Worm (Caenorhabditis elegans): ENCODE results near the gene F13E9.11.

The F13E9.11 gene

DNA sequence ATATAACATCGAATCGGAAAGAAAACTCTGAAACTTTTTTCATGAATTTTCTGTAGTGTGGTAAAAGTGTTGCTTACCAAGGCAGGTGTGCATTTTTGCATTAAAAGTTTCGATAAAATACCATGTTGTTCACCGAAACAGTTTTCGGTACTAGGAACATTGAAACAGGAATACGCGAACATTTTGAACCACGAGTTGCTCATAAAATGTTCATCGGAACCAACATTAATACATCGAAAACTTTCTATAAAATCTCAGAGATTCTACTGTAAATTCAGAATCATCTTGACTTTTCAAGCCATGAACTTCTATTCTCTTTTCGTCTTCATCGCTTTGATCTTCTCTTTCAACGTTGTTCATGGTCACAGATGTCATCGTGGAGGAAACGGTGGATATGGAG, 11.3 kb upstream of the F13E9.11 start, which contains the start of gene fipr-15:
TSS of gene fipr-15 (plus strand) at position 301 of the 400 bp plus-strand sequence.
- TF ChIP-seq med-1 (GFP tag; optimal IDR thresholded peaks at IDR 0.05; ENCODE audit: insufficient read depth) (no peak), T22C8.4 (GFP tag; IDR thresholded peaks at IDR 0.05) (no peak), ref-1 (GFP tag; conservative IDR thresholded peaks at IDR 0.05) (no peak), ztf-29 (GFP tag; IDR thresholded peaks at IDR 0.05) (no peak), ztf-23 (GFP tag; IDR thresholded peaks at IDR 0.05) (no peak), cog-1 (tag; optimal IDR thresholded peaks at IDR 0.05) (no peak), tab-1 (GFP tag; IDR thresholded peaks at IDR 0.05) (no peak), flt-1 (GFP tag; IDR thresholded peaks at IDR 0.05) (no peak), klf-2 (GFP tag; conservative IDR thresholded peaks at IDR 0.05) (no peak)

DNA sequence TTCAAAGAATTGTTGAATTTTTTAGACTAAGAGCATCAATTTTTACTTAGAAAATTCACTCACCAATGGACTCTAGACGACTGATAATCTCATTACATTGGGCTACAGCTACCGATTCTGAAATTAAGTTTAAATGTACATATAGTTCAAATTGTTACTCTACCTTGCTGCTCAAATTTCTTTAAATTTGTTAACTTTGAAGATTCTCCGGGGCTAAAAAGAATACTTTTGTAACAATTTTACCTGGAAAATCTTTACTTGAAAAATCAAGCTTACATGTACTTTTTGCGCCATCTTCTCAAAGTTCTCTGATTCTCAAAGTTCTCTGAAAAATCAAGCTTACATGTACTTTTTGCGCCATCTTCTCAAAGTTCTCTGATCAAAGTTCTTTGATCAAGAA, 10.6 kb upstream of the F13E9.11 start, which contains the start of gene sdz-13:
TSS of gene sdz-13 (minus strand) at position 101 of the 400 bp plus-strand sequence.
- no peak for TF ChIP-seq klf-2 (GFP tag; conservative IDR thresholded peaks at IDR 0.05)
- TF ChIP-seq tab-1 (GFP tag; IDR thresholded peaks at IDR 0.05): no peak
- TF ChIP-seq med-1 (GFP tag; optimal IDR thresholded peaks at IDR 0.05; ENCODE audit: insufficient read depth): no peak
- TF ChIP-seq T22C8.4 (GFP tag; IDR thresholded peaks at IDR 0.05): no peak

DNA sequence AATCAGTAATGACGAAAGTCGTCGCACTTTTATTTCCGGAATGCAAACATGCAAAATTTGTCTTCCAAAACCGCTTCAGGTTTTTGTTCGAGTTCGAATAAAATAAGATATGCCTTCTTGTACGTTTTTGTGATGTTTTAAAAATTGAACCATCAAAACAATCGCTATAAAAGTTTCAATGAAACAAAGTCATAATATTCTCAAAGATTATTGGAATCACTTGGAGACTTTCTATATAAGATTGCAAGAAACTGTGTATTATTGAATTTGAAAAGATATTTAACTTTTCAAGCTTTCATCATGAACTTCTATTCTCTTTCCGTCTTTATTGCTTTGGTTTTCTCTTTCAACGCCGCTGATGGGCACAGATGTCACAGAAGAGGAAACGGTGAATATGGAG, 7.9 kb upstream of the F13E9.11 start, which contains the start of gene fipr-14:
TSS of gene fipr-14 (plus strand) at position 301 of the 400 bp plus-strand sequence.
- TF ChIP-seq med-1 (GFP tag; optimal IDR thresholded peaks at IDR 0.05; ENCODE audit: insufficient read depth) (no peak), cog-1 (tag; optimal IDR thresholded peaks at IDR 0.05) (no peak), klf-2 (GFP tag; conservative IDR thresholded peaks at IDR 0.05) (no peak), ztf-23 (GFP tag; IDR thresholded peaks at IDR 0.05) (no peak), flt-1 (GFP tag; IDR thresholded peaks at IDR 0.05) (no peak), T22C8.4 (GFP tag; IDR thresholded peaks at IDR 0.05) (no peak), ztf-29 (GFP tag; IDR thresholded peaks at IDR 0.05) (no peak), tab-1 (GFP tag; IDR thresholded peaks at IDR 0.05) (no peak), ref-1 (GFP tag; conservative IDR thresholded peaks at IDR 0.05) (no peak)

DNA sequence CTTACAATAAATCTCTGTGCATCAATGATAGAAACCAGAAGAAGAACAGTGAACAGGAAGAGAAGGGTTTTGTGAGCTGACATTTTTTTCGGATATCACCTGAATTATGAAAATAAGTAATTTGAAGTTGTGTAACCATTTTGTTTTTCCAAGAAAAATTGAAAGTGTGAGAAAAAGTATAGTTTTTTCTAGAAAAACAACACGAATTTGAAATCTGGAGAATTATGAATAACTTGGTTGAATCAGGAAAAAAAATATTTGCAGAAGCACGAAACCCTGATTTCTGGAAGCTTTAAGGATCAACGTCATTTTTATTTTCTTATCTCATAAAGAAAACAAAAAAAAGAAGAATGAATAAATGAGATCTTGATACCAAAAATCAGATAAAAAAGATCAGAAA, 5.6 kb upstream of the F13E9.11 start, which contains the start of gene F13E9.12:
TSS of gene F13E9.12 (minus strand) at position 101 of the 400 bp plus-strand sequence.
- no peak for TF ChIP-seq ztf-23 (GFP tag; IDR thresholded peaks at IDR 0.05)
- no peak for TF ChIP-seq flt-1 (GFP tag; IDR thresholded peaks at IDR 0.05)
- no peak for TF ChIP-seq ref-1 (GFP tag; conservative IDR thresholded peaks at IDR 0.05)
- TF ChIP-seq T22C8.4 (GFP tag; IDR thresholded peaks at IDR 0.05): no peak
- TF ChIP-seq klf-2 (GFP tag; conservative IDR thresholded peaks at IDR 0.05): no peak
- no peak for TF ChIP-seq tab-1 (GFP tag; IDR thresholded peaks at IDR 0.05)
- no peak for TF ChIP-seq cog-1 (tag; optimal IDR thresholded peaks at IDR 0.05)
- no peak for TF ChIP-seq ztf-29 (GFP tag; IDR thresholded peaks at IDR 0.05)
- no peak for TF ChIP-seq med-1 (GFP tag; optimal IDR thresholded peaks at IDR 0.05; ENCODE audit: insufficient read depth)

DNA sequence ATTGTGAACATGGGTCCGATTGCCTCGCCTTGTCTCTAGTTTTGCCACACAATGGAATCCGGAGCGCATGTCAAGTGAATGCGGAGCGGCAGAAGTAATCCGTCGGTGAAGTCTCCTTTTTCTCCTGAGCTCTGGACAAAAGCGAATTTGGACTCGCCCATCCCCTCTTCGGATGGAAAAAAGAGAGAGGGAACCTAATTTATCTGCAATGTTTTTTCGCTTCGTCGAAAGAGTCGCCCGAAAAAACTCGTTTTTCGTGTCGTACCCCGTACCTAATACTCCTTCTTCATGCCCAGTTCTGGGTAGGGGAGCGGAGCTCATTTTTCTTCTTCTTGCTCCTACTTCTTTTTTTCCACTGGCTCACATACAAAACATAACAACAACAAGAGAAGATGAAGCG, 1.2 kb upstream of the F13E9.11 start:
- TF ChIP-seq flt-1 (GFP tag; IDR thresholded peaks at IDR 0.05) (0 out of 2 replicates have a peak, but pooled peaks have one; percentile 4), T22C8.4 (GFP tag; IDR thresholded peaks at IDR 0.05) (no peak)

DNA sequence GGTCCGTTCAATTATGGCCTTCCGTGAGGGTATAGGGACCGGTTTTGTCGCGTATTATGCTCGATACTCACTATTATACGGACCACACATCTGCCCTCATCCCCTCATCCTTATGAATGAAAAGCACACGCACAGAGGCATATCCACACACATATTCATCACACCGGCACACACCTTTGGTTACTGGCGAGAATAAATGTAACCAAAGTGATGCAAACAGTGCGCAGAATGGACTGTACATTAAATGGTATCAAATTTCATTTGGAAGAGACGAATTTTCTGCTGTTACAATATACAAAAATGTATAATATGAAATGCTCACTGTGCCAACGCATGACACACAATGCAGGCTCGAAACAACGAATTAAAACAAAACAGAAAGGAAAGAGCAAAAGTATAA, 707 bp upstream of the F13E9.11 start:
- TF ChIP-seq tab-1 (GFP tag; IDR thresholded peaks at IDR 0.05) (0 out of 2 replicates have a peak, but pooled peaks have one; percentile 65), ref-1 (GFP tag; conservative IDR thresholded peaks at IDR 0.05) (no peak)

DNA sequence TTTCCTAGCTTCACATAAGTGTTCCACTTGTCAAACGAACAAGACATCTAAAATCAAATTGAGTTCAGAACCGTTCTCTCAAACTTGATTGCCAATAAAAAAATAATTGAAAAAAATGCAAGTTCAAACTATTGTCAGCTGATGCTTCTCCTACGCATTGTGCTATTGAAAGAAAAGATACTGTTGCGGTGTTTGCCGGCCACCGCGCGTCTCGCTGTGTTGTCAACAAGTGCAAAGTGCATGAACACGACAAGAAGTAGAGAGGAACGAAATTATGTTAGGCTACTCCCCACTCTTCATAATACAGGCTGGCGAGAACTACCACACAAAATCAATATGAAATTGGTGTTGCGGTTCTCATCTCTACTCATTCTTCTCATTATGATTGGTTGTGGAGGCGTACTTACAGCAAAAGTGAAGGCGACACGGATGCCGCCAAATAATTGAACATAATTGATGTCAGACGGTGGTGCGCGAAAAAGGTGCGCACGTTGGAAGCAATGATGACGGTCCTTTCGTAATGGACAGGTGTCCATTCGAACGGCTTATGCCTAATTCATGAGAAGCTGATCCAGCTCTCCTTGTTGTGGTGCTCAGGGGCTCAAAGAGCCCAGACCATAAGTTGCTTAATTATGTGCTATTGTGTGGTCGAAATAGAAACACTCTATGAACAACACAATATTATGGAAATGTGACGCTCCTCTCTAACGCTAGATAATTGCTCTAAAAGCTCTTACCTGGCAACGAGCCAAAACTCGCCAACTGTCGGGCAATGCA, 1.4 kb downstream of the F13E9.11 start:
- no peak for TF ChIP-seq ztf-23 (GFP tag; IDR thresholded peaks at IDR 0.05)
- TF ChIP-seq tab-1 (GFP tag; IDR thresholded peaks at IDR 0.05): 0 out of 2 replicates have a peak, but pooled peaks have one; percentile 4
- TF ChIP-seq klf-2 (GFP tag; conservative IDR thresholded peaks at IDR 0.05): no peak
- TF ChIP-seq cog-1 (tag; optimal IDR thresholded peaks at IDR 0.05): no peak
- TF ChIP-seq ztf-29 (GFP tag; IDR thresholded peaks at IDR 0.05): peak; percentile 67; the same call in 1 of the 2 replicates
- TF ChIP-seq med-1 (GFP tag; optimal IDR thresholded peaks at IDR 0.05; ENCODE audit: insufficient read depth): no peak
- no peak for TF ChIP-seq ref-1 (GFP tag; conservative IDR thresholded peaks at IDR 0.05)
- no peak for TF ChIP-seq T22C8.4 (GFP tag; IDR thresholded peaks at IDR 0.05)
- no peak for TF ChIP-seq flt-1 (GFP tag; IDR thresholded peaks at IDR 0.05)

DNA sequence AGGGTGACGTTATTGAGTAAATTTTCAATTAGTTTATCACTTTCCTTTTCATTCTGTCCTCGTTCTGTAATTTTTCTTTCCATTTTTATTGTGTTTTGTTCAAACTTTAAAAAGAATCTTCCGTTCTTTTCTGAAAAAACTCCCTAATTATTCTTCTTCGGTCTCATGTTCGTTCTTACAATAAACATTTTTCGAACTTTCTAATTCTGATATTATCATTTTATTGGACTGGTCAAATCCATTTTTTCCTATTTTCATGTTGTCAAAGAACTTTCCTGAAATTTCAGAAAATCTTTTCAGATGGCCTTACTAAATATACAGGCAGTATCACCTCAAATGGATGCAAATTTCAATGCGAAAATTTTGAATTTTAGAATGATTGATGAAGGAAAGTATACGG, 4.9 kb downstream of the F13E9.11 start, which contains the start of gene nish-1:
TSS of gene nish-1 (plus strand) at position 301 of the 400 bp plus-strand sequence.
- TF ChIP-seq ref-1 (GFP tag; conservative IDR thresholded peaks at IDR 0.05): no peak
- TF ChIP-seq ztf-23 (GFP tag; IDR thresholded peaks at IDR 0.05): no peak

DNA sequence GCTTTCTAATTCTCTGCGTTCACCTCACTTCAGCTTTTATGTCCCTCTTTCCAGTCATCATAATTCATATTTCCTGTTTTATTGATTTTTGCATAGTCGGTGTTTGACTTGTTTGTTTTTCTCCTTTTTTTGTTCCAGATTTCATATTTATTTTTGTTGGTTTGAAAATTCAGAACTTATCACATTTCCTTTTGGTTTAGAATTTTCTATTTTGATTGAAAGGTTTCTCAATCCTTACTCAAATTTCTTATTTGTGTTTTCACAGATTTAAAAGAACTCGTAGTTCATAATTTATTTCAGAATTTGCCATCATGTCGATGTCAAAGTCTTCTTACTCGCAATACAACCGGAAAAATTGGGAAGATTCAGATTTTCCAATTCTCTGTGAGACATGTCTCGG, 7.8 kb downstream of the F13E9.11 start, which contains the start of gene rbm-22:
TSS of gene rbm-22 (plus strand) at position 301 of the 400 bp plus-strand sequence.
- no peak for TF ChIP-seq klf-2 (GFP tag; conservative IDR thresholded peaks at IDR 0.05)
- peak; percentile 56; the same call in 1 of the 2 replicates for TF ChIP-seq T22C8.4 (GFP tag; IDR thresholded peaks at IDR 0.05)

DNA sequence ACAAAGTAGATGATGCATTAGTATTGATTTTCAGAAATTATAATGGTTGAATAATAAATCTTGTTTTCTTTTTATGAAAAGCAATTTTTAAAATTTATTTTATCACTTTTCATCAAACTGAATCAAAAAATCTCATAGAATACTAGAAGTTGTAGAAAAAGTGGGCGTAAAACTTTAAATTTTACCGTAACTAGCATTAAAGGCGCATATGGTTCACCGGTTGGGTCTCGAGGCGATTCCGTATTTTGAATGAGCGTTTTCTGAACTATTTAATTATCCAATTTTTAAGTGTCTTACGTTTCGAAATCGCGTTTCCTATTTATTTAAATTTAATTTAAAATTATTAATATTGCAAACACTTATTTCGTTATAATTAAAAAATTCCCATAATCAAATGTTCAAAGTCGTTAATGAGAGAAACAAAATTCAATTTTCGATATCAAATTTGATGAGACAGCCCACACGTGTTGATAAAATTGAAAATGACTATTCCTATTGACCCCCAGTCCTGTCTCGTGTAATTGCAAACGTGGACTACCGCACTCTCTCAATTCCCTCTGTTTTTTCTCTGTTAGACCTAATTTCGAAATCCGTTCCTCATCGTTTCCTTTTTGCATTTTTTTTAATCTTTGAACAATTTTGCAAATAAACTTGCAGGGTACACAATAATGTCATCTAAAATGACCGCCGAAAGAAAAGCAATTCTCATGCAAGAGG, 10.5 kb downstream of the F13E9.11 start, which contains the start of the genes T11G6.2 and hars-1:
TSS of gene T11G6.2 (minus strand) at position 197 of the 717 bp plus-strand sequence.
TSS of gene hars-1 (plus strand) at position 658 of the 717 bp plus-strand sequence.
- TF ChIP-seq flt-1 (GFP tag; IDR thresholded peaks at IDR 0.05): no peak
- TF ChIP-seq ztf-29 (GFP tag; IDR thresholded peaks at IDR 0.05): no peak
- no peak for TF ChIP-seq ref-1 (GFP tag; conservative IDR thresholded peaks at IDR 0.05)
- TF ChIP-seq med-1 (GFP tag; optimal IDR thresholded peaks at IDR 0.05; ENCODE audit: insufficient read depth): no peak
- no peak for TF ChIP-seq klf-2 (GFP tag; conservative IDR thresholded peaks at IDR 0.05)
- TF ChIP-seq cog-1 (tag; optimal IDR thresholded peaks at IDR 0.05): no peak
- TF ChIP-seq T22C8.4 (GFP tag; IDR thresholded peaks at IDR 0.05): no peak
- TF ChIP-seq tab-1 (GFP tag; IDR thresholded peaks at IDR 0.05): no peak
- TF ChIP-seq ztf-23 (GFP tag; IDR thresholded peaks at IDR 0.05): no peak

Data from whole organism, midembryonic.